Fruit fly (Drosophila melanogaster) whole organism, embryonic: Measurements from ENCODE around the gene MED14.

ENCODE experiments used
- Adf1 ChIP-seq: fragments of 200-800 bp; sonication (Bioruptor generic); IDR thresholded peaks from 2 replicates; pipeline ENCODE4 v1.3.6; 2022; ENCODE audit warnings: missing biosample characterization, missing genetic modification characterization
- Aef1 ChIP-seq: fragments of 200-800 bp; sonication (Bioruptor generic); IDR thresholded peaks from 3 replicates; pipeline ENCODE4 v1.3.6; 2022; ENCODE audit warnings: missing biosample characterization, missing genetic modification characterization
- Antp ChIP-seq: fragments of 200-800 bp; sonication (Bioruptor generic); optimal IDR thresholded peaks from 3 replicates; lab custom pipeline; 2016; ENCODE audit warnings: missing biosample characterization, missing genetic modification characterization
- Bdp1 ChIP-seq: fragments of 200-800 bp; sonication (Bioruptor generic); optimal IDR thresholded peaks from 3 replicates; lab custom pipeline; 2016; ENCODE audit warnings: missing biosample characterization, missing genetic modification characterization
- Blimp-1 ChIP-seq: fragments of 200-800 bp; sonication (Bioruptor generic); optimal IDR thresholded peaks from 3 replicates; lab custom pipeline; 2018; ENCODE audit warnings: missing biosample characterization, missing genetic modification characterization, mild to moderate bottlenecking, moderate library complexity, missing genetic modification reagents
- CG10209 ChIP-seq: fragments of 200-800 bp; sonication (Bioruptor generic); optimal IDR thresholded peaks from 3 replicates; lab custom pipeline; 2017; ENCODE audit warnings: missing biosample characterization, mild to moderate bottlenecking, missing genetic modification characterization, missing genetic modification reagents
- CG10462 ChIP-seq: fragments of 200-800 bp; sonication (Bioruptor generic); optimal IDR thresholded peaks from 2 replicates; lab custom pipeline; 2016; ENCODE audit warnings: missing biosample characterization, missing genetic modification characterization
- CG10565 ChIP-seq: fragments of 200-800 bp; sonication (Bioruptor generic); optimal IDR thresholded peaks from 3 replicates; lab custom pipeline; 2016; ENCODE audit warnings: missing biosample characterization, mild to moderate bottlenecking, missing genetic modification characterization
- CG12155 ChIP-seq: fragments of 200-800 bp; sonication (Bioruptor generic); optimal IDR thresholded peaks from 3 replicates; lab custom pipeline; 2016; ENCODE audit warnings: missing biosample characterization, missing genetic modification characterization
- CG15073 ChIP-seq: fragments of 200-800 bp; sonication (Bioruptor generic); optimal IDR thresholded peaks from 2 replicates; lab custom pipeline; 2016; ENCODE audit warnings: missing biosample characterization, missing genetic modification characterization
- CG16779 ChIP-seq: fragments of 200-800 bp; sonication (Bioruptor generic); IDR thresholded peaks from 2 replicates; pipeline ENCODE4 v1.3.6; 2022; ENCODE audit warnings: missing biosample characterization, missing genetic modification characterization
- CG2678 ChIP-seq: fragments of 200-800 bp; sonication (Bioruptor generic); optimal IDR thresholded peaks from 3 replicates; lab custom pipeline; 2019; ENCODE audit warnings: missing biosample characterization, mild to moderate bottlenecking, missing genetic modification characterization, moderate library complexity
- CG30431 ChIP-seq: fragments of 200-800 bp; sonication (Bioruptor generic); optimal IDR thresholded peaks from 2 replicates; lab custom pipeline; 2017; ENCODE audit warnings: missing biosample characterization, missing genetic modification characterization
- CG3163 ChIP-seq: fragments of 200-800 bp; sonication (Bioruptor generic); optimal IDR thresholded peaks from 3 replicates; lab custom pipeline; 2016; ENCODE audit warnings: missing biosample characterization, missing genetic modification characterization
- CG5953 ChIP-seq: fragments of 200-800 bp; sonication (Bioruptor generic); IDR thresholded peaks from 2 replicates; pipeline ENCODE4 v1.3.6; 2022; ENCODE audit warnings: missing biosample characterization, missing genetic modification characterization
- CG7271 ChIP-seq: fragments of 200-800 bp; sonication (Bioruptor generic); optimal IDR thresholded peaks from 2 replicates; lab custom pipeline; 2018; ENCODE audit warnings: missing biosample characterization, mild to moderate bottlenecking, missing genetic modification characterization, moderate library complexity
- Dip3 ChIP-seq: fragments of 200-800 bp; sonication (Bioruptor generic); optimal IDR thresholded peaks from 3 replicates; lab custom pipeline; 2016; ENCODE audit warnings: missing biosample characterization, missing genetic modification characterization
- HLHmδ ChIP-seq: fragments of 200-800 bp; sonication (Bioruptor generic); optimal IDR thresholded peaks from 2 replicates; lab custom pipeline; 2018; ENCODE audit warnings: missing biosample characterization, mild to moderate bottlenecking, missing genetic modification characterization, moderate library complexity
- MTF-1 ChIP-seq: fragments of 200-800 bp; sonication (Bioruptor generic); optimal IDR thresholded peaks from 2 replicates; lab custom pipeline; 2018; ENCODE audit warnings: missing biosample characterization, mild to moderate bottlenecking, missing genetic modification characterization, borderline replicate concordance
- Max ChIP-seq: fragments of 200-800 bp; sonication (Bioruptor generic); optimal IDR thresholded peaks from 2 replicates; lab custom pipeline; 2016; ENCODE audit warnings: missing biosample characterization, mild to moderate bottlenecking, missing genetic modification characterization
- Mes4 ChIP-seq: fragments of 200-800 bp; sonication (Bioruptor generic); optimal IDR thresholded peaks from 2 replicates; lab custom pipeline; 2016; ENCODE audit warnings: missing biosample characterization, missing genetic modification characterization
- Myb ChIP-seq: fragments of 200-800 bp; sonication (Bioruptor generic); optimal IDR thresholded peaks from 2 replicates; lab custom pipeline; 2016; ENCODE audit warnings: missing biosample characterization, missing genetic modification characterization
- NC2β ChIP-seq: fragments of 200-800 bp; sonication (Bioruptor generic); optimal IDR thresholded peaks from 2 replicates; lab custom pipeline; 2016; ENCODE audit warnings: missing biosample characterization, missing genetic modification characterization
- NFAT ChIP-seq: fragments of 200-800 bp; sonication (Bioruptor generic); IDR thresholded peaks from 2 replicates; pipeline ENCODE4 v1.3.6; 2022; ENCODE audit warnings: missing biosample characterization, missing genetic modification characterization
- Ravus ChIP-seq: fragments of 200-800 bp; sonication (Bioruptor generic); IDR thresholded peaks from 2 replicates; pipeline ENCODE4 v1.3.6; 2022; ENCODE audit warnings: missing biosample characterization, missing genetic modification characterization
- Ssrp ChIP-seq: fragments of 200-800 bp; sonication (Bioruptor generic); optimal IDR thresholded peaks from 2 replicates; lab custom pipeline; 2018; ENCODE audit warnings: missing biosample characterization, mild to moderate bottlenecking, missing genetic modification characterization, moderate library complexity
- Stat92E ChIP-seq, 3 experiments: fragments of >200 bp in 2 of 3; fragments of 200-800 bp in 1 of 3; sonication (Bioruptor generic) in 1 of 3; optimal IDR thresholded peaks; 2 replicates each; lab custom pipeline; 2017 to 2019; ENCODE audit warnings: missing biosample characterization in 3 of 3, missing genetic modification characterization in 3 of 3, mild to moderate bottlenecking in 1 of 3, moderate library complexity in 1 of 3
- Usf ChIP-seq: fragments of 200-800 bp; sonication (Bioruptor generic); optimal IDR thresholded peaks from 2 replicates; lab custom pipeline; 2017; ENCODE audit warnings: missing genotype, missing biosample characterization, missing genetic modification characterization
- amos ChIP-seq: fragments of 200-800 bp; sonication (Bioruptor generic); IDR thresholded peaks from 2 replicates; pipeline ENCODE4 v1.3.6; 2022; ENCODE audit warnings: missing biosample characterization, missing genetic modification characterization; ENCODE audit not compliant: partially characterized antibody
- aop ChIP-seq: fragments of 200-800 bp; sonication (Bioruptor generic); IDR thresholded peaks from 2 replicates; pipeline ENCODE4 v1.3.6; 2022; ENCODE audit warnings: missing biosample characterization, missing genetic modification characterization
- ara ChIP-seq: fragments of 200-800 bp; sonication (Bioruptor generic); IDR thresholded peaks from 2 replicates; pipeline ENCODE4 v1.3.6; 2022; ENCODE audit warnings: missing biosample characterization, missing genetic modification characterization
- bsh ChIP-seq, 2 experiments: fragments of 200-800 bp; sonication (Bioruptor generic); optimal IDR thresholded peaks; 2 replicates each; lab custom pipeline; 2017 to 2018; ENCODE audit warnings: mild to moderate bottlenecking in 2 of 2, missing biosample characterization in 2 of 2, missing genetic modification characterization in 2 of 2, moderate library complexity in 1 of 2
- cg ChIP-seq: fragments of 200-800 bp; sonication (Bioruptor generic); optimal IDR thresholded peaks from 3 replicates; lab custom pipeline; 2019; ENCODE audit warnings: missing biosample characterization, mild to moderate bottlenecking, missing genetic modification characterization, moderate library complexity
- danr ChIP-seq: fragments of 200-800 bp; sonication (Bioruptor generic); IDR thresholded peaks from 2 replicates; pipeline ENCODE4 v1.3.6; 2022; ENCODE audit warnings: missing biosample characterization, missing genetic modification characterization
- disco-r ChIP-seq: fragments of 200-800 bp; sonication (Bioruptor generic); optimal IDR thresholded peaks from 2 replicates; lab custom pipeline; 2016; ENCODE audit warnings: missing biosample characterization, missing genetic modification characterization
- ewg ChIP-seq: fragments of 200-800 bp; sonication (Bioruptor generic); optimal IDR thresholded peaks from 3 replicates; lab custom pipeline; 2017; ENCODE audit warnings: mild to moderate bottlenecking, missing biosample characterization, missing genetic modification reagents, missing genetic modification characterization
- fd3F ChIP-seq: fragments of 200-800 bp; sonication (Bioruptor generic); optimal IDR thresholded peaks from 2 replicates; lab custom pipeline; 2018; ENCODE audit warnings: missing biosample characterization, mild to moderate bottlenecking, missing genetic modification characterization, moderate library complexity
- gce ChIP-seq: fragments of 200-800 bp; sonication (Bioruptor generic); IDR thresholded peaks from 3 replicates; pipeline ENCODE4 v1.3.6; 2022; ENCODE audit warnings: missing biosample characterization, missing genetic modification characterization
- gsb-n ChIP-seq: fragments of 200-800 bp; sonication (Bioruptor generic); optimal IDR thresholded peaks from 3 replicates; lab custom pipeline; 2018; ENCODE audit warnings: missing biosample characterization, mild to moderate bottlenecking, missing genetic modification characterization
- klu ChIP-seq: fragments of 200-800 bp; sonication (Bioruptor generic); IDR thresholded peaks from 2 replicates; pipeline ENCODE4 v1.3.6; 2022; ENCODE audit warnings: missing biosample characterization, missing genetic modification characterization
- odd ChIP-seq: fragments of 200-800 bp; sonication (Bioruptor generic); optimal IDR thresholded peaks from 2 replicates; lab custom pipeline; 2017; ENCODE audit warnings: missing biosample characterization, mild to moderate bottlenecking, missing genetic modification characterization
- pho ChIP-seq: fragments of 200-800 bp; sonication (Bioruptor generic); optimal IDR thresholded peaks from 2 replicates; lab custom pipeline; 2016; ENCODE audit warnings: missing biosample characterization, missing genetic modification characterization
- sc ChIP-seq, 3 experiments: fragments of >200 bp in 2 of 3; fragments of 200-800 bp in 1 of 3; sonication (Bioruptor generic) in 1 of 3; optimal IDR thresholded peaks; 2 replicates in 2 of 3; 3 replicates in 1 of 3; lab custom pipeline; 2017; ENCODE audit warnings: mild to moderate bottlenecking in 1 of 3, missing biosample characterization in 1 of 3, missing genetic modification characterization in 1 of 3, missing genetic modification reagents in 1 of 3
- shn ChIP-seq: fragments of 200-800 bp; sonication (Bioruptor generic); optimal IDR thresholded peaks from 3 replicates; lab custom pipeline; 2016; ENCODE audit warnings: missing biosample characterization, missing genetic modification characterization
- ssp ChIP-seq: fragments of 200-800 bp; sonication (Bioruptor generic); IDR thresholded peaks from 2 replicates; pipeline ENCODE4 v1.3.6; 2022; ENCODE audit warnings: missing biosample characterization, missing genetic modification characterization
- tx ChIP-seq: fragments of 200-800 bp; sonication (Bioruptor generic); optimal IDR thresholded peaks from 2 replicates; lab custom pipeline; 2016; ENCODE audit warnings: missing biosample characterization, missing genetic modification characterization
- wek ChIP-seq: fragments of 200-800 bp; sonication (Bioruptor generic); optimal IDR thresholded peaks from 3 replicates; lab custom pipeline; 2018; ENCODE audit warnings: missing biosample characterization, mild to moderate bottlenecking, missing genetic modification characterization, moderate library complexity
- yki ChIP-seq: fragments of >200 bp; optimal IDR thresholded peaks from 3 replicates; lab custom pipeline; 2018
- zfh1 ChIP-seq: fragments of 200-800 bp; sonication (Bioruptor generic); IDR thresholded peaks from 3 replicates; pipeline ENCODE4 v1.3.6; 2022; ENCODE audit warnings: missing biosample characterization, missing genetic modification characterization
- zfh2 ChIP-seq: fragments of 200-800 bp; sonication (Bioruptor generic); optimal IDR thresholded peaks from 2 replicates; lab custom pipeline; 2016; ENCODE audit warnings: missing biosample characterization, missing genetic modification characterization

Gene MED14

DNA sequence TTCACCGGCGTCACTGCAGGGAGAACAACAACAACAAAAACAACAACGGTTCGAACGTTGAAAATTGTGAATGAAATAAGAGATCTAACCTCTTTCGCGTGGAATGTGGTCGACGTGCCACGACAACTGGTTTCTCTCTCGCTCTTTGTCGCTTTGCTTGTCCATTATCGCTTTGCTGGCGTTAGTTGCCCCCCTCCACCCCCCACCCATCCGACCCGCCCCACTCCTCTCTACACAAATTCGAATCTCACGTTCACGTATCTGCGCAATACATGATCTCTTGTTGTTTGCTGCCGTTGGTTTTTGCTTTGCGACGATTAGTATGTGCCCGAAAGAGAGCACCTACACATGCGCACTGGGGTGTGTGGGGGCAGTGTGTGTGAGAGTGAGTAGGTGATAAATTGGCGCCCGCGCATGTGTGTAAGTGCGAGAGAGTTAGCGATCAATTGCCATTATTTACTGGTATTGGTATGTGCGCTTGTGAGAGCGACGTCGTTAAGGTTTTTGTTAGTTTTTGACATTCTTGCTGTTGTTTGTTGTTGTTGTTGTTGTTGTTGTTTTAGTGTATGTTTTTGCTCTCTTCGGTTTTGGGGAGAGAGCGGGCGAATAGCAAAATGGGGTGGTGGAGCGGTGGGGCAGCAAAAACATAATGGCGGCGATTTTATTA, 23.6 kb downstream of the MED14 start (continued):
- TF ChIP-seq Ravus (GFP tag; lab: Robert Waterston, UW): no peak
- no peak for TF ChIP-seq shn (GFP tag; lab: Kevin White, UChicago)
- peak; percentile 21; the same call in 1 of the 2 replicates for TF ChIP-seq amos
- TF ChIP-seq CG10565 (GFP tag; lab: Kevin White, UChicago): no peak
- peak; percentile 88 for TF ChIP-seq Adf1 (GFP tag; lab: Robert Waterston, UW)
- no peak for TF ChIP-seq odd (GFP tag; lab: Kevin White, UChicago)
- no peak for TF ChIP-seq Usf (GFP tag; lab: Kevin White, UChicago)
- TF ChIP-seq Dip3 (GFP tag; lab: Kevin White, UChicago): no peak
- no peak for TF ChIP-seq ara (GFP tag; lab: Robert Waterston, UW)
- TF ChIP-seq CG16779 (GFP tag; lab: Robert Waterston, UW): no peak
- no peak for TF ChIP-seq Myb
- no peak for TF ChIP-seq HLHmδ (GFP tag; lab: Kevin White, UChicago)
- no peak for TF ChIP-seq Max
- no peak for TF ChIP-seq aop (GFP tag; lab: Robert Waterston, UW)
- no peak for TF ChIP-seq danr (GFP tag; lab: Robert Waterston, UW)
- no peak for TF ChIP-seq bsh (GFP tag; optimal IDR thresholded peaks at IDR 0.05; lab: Kevin White, UChicago)
- TF ChIP-seq Mes4 (GFP tag; lab: Kevin White, UChicago): no peak
- no peak for TF ChIP-seq yki (lab: Kevin White, UChicago)
- no peak for TF ChIP-seq Antp (GFP tag; lab: Kevin White, UChicago)
- TF ChIP-seq Blimp-1 (GFP tag; lab: Kevin White, UChicago): no peak
- TF ChIP-seq CG12155 (GFP tag; lab: Kevin White, UChicago): no peak
- TF ChIP-seq wek (GFP tag; lab: Kevin White, UChicago): no peak
- no peak for TF ChIP-seq CG30431 (GFP tag; lab: Kevin White, UChicago)
- peak; percentile 98 for TF ChIP-seq cg (GFP tag; lab: Kevin White, UChicago)
- TF ChIP-seq klu (GFP tag; lab: Robert Waterston, UW): no peak
- TF ChIP-seq ssp (GFP tag; lab: Robert Waterston, UW): no peak
- no peak for TF ChIP-seq sc (optimal IDR thresholded peaks at IDR 0.05; lab: Kevin White, UChicago)
- no peak for TF ChIP-seq sc (GFP tag; optimal IDR thresholded peaks at IDR 0.05; lab: Kevin White, UChicago)
- 0 out of 3 replicates have a peak, but pooled peaks have one; percentile 19 for TF ChIP-seq gce
- TF ChIP-seq CG2678 (tag; lab: Kevin White, UChicago): no peak
- no peak for TF ChIP-seq CG10462 (GFP tag; lab: Kevin White, UChicago)
- TF ChIP-seq pho (GFP tag; lab: Kevin White, UChicago): no peak
- peak; percentile 85 for TF ChIP-seq CG3163
- no peak for TF ChIP-seq CG15073 (GFP tag; lab: Kevin White, UChicago)
- no peak for TF ChIP-seq fd3F
- TF ChIP-seq NC2β (GFP tag; lab: Kevin White, UChicago): no peak
- TF ChIP-seq Bdp1: no peak
- peak; percentile 28; the same call in 1 of the 3 replicates for TF ChIP-seq Aef1 (GFP tag; lab: Robert Waterston, UW)
- no peak for TF ChIP-seq CG5953 (GFP tag; lab: Robert Waterston, UW)
- TF ChIP-seq zfh1: peak; percentile 43; the same call in 1 of the 3 replicates
- TF ChIP-seq Stat92E (GFP tag; optimal IDR thresholded peaks at IDR 0.05; lab: Kevin White, UChicago): peak in 1 of 3 experiments; percentile 41
- no peak for TF ChIP-seq CG7271
- no peak for TF ChIP-seq tx (GFP tag; lab: Kevin White, UChicago)
- peak; percentile 12 for TF ChIP-seq ewg (GFP tag; lab: Kevin White, UChicago)
- TF ChIP-seq CG10209 (GFP tag; lab: Kevin White, UChicago): no peak
- no peak for TF ChIP-seq zfh2 (GFP tag; lab: Kevin White, UChicago)
- TF ChIP-seq gsb-n: no peak
- no peak for TF ChIP-seq disco-r
- TF ChIP-seq NFAT: peak; percentile 39; the same call in 1 of the 2 replicates
- no peak for TF ChIP-seq Ssrp (tag; lab: Kevin White, UChicago)
- TF ChIP-seq MTF-1 (GFP tag; lab: Kevin White, UChicago): no peak
